Fruit fly (Drosophila melanogaster) whole organism, prepupa: ENCODE measurements around the gene CG42747.

Experiments used
- Hr38 ChIP-seq: sonication (Bioruptor generic); optimal IDR thresholded peaks from 2 replicates; lab custom pipeline; 2016; ENCODE audit warnings: missing biosample characterization, missing genetic modification characterization
- Smox ChIP-seq: fragments of 200-800 bp; sonication (Bioruptor generic); optimal IDR thresholded peaks from 3 replicates; lab custom pipeline; 2016; ENCODE audit warnings: missing biosample characterization, missing genetic modification characterization
- Sox15 ChIP-seq: fragments of 200-800 bp; sonication (Bioruptor generic); optimal IDR thresholded peaks from 3 replicates; lab custom pipeline; 2016; ENCODE audit warnings: missing biosample characterization, missing genetic modification characterization
- acj6 ChIP-seq: fragments of 200-800 bp; sonication (Bioruptor generic); optimal IDR thresholded peaks from 3 replicates; lab custom pipeline; 2016; ENCODE audit warnings: missing biosample characterization, missing genetic modification characterization

DNA sequence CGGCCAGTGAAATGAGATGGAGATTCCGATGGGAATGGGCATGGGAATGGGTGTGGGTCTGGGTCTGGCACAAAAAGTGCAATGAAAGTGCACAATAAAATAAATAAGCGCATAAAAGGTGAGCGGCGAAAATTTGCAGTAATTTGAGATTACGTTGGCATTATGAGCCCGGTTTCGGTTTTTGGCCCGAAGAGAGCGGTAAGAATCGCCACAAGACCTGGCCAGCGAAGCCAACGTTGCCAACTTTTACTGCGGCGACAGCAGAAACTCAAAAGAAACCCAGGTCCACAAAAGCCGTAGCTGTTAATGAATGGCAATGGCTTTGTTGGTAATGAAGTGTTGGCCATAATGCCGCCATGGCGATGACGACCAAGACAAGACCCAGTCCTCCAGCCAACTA is 2.6 kb upstream of the CG42747 start:
- TF ChIP-seq Smox (GFP tag; lab: Kevin White, UChicago) = no peak
- no peak for TF ChIP-seq Hr38 (GFP tag; lab: Kevin White, UChicago)
- no peak for TF ChIP-seq Sox15 (GFP tag; lab: Kevin White, UChicago)
- no peak for TF ChIP-seq acj6 (GFP tag; lab: Kevin White, UChicago)
